Fruit fly (Drosophila melanogaster): Measurements from ENCODE around the gene CG42854.

The CG42854 gene

dm6 chrX:17254094-17254493, 7.3 kb upstream of the CG42854 start:
- no peak for TF ChIP-seq noc (tag; optimal IDR thresholded peaks at IDR 0.05)

dm6 chrX:17249326-17249725, 2.5 kb upstream of the CG42854 start, which contains the start of gene CG8675:
TSS of gene CG8675 (minus strand) at chrX:17249502.
- no peak for TF ChIP-seq noc (tag; optimal IDR thresholded peaks at IDR 0.05)

DNA sequence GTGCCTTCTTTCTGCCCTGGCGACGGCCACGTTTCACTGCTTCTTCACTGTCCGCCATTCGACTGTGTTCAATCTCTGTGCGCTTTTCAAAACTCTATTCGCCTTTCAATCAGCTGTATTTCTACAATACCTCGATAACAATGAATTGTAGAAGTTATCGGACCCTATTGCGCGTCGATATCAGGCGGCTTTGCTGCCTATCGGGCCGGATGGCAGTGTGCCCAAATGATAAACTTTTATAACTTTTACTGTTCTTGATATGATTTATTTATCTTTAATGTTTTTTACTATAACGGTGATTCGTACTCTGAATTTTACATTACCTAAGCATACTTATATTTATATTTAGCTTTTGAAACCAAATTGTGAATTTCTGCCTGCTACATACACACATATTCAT, 2.0 kb downstream of the CG42854 start, which contains the start of gene CG8915:
TSS of gene CG8915 (minus strand) at position 148 of the 400 bp plus-strand sequence.
- no peak for TF ChIP-seq noc (tag; optimal IDR thresholded peaks at IDR 0.05)

- no peak for TF ChIP-seq noc (tag; optimal IDR thresholded peaks at IDR 0.05)
Measured at dm6 chrX:17237421-17237820, 9.4 kb downstream of the CG42854 start.

DNA sequence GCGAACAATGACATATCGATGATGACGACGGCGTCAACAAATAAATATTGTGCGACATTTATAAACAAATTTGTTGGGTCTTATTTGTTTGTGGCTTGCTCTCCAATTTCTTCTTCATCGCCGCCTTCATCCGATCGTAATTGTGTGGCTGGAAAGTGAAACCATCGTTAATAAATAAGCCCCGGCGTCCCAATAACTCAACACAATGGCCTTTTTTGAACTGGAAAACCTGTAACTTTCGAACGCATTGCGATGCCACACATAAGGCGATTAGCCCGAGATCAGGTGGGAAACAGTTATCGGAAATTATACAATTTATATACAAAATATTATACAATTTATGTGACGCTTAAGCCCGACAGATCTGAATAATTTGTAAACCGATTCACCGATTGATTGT, 10.3 kb downstream of the CG42854 start:
- no peak for TF ChIP-seq noc (tag; optimal IDR thresholded peaks at IDR 0.05)

dm6 chrX:17232642-17233041, 14.2 kb downstream of the CG42854 start, which contains the start of gene f:
TSS of gene f (plus strand) at chrX:17232942.
- no peak for TF ChIP-seq noc (tag; optimal IDR thresholded peaks at IDR 0.05)

- no peak for TF ChIP-seq noc (tag; optimal IDR thresholded peaks at IDR 0.05)
Measured at dm6 chrX:17230944-17231343, 15.9 kb downstream of the CG42854 start, which contains the start of gene CG10597. TSS of gene CG10597 (minus strand) at chrX:17231044.

DNA sequence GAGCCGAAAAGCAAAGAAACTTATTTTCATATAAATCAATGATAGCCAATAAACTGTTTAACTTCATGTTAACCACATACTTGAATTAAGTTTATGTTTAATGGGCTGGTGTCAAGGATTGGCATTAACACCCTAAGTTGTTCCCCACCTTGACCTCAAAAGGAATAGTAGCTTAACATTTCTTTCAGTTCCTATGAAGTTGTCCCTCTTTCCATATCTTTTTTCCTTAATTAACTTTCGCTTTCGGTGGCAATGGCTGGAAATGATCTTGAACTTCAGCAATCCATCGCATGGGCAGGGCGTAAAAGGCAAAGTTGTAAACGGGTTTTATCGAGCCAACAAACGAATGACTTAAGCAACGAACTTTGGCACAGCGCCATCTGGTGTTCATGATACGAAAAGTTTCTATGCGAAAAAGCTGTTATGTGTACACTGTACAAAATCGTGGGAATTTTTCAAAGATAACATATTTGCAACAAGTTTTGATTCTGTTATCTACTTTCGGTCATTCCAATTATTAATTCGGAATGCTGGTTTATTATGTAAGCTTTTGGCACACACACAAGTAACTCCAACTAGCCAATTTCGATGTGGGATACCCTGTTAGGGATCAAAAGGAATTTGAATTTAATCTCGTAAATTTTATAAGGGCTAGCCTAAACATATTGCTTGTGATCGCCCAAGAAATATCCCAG, 17.2 kb downstream of the CG42854 start:
- no peak for TF ChIP-seq noc (tag; optimal IDR thresholded peaks at IDR 0.05)

- no peak for TF ChIP-seq noc (tag; optimal IDR thresholded peaks at IDR 0.05)
Measured at dm6 chrX:17227462-17227861, 19.4 kb downstream of the CG42854 start.

- peak; percentile 9 for TF ChIP-seq noc (tag; optimal IDR thresholded peaks at IDR 0.05)
Measured at dm6 chrX:17226681-17227019, 20.2 kb downstream of the CG42854 start, which contains the start of gene CG10598. TSS of gene CG10598 (minus strand) at chrX:17226867.

DNA sequence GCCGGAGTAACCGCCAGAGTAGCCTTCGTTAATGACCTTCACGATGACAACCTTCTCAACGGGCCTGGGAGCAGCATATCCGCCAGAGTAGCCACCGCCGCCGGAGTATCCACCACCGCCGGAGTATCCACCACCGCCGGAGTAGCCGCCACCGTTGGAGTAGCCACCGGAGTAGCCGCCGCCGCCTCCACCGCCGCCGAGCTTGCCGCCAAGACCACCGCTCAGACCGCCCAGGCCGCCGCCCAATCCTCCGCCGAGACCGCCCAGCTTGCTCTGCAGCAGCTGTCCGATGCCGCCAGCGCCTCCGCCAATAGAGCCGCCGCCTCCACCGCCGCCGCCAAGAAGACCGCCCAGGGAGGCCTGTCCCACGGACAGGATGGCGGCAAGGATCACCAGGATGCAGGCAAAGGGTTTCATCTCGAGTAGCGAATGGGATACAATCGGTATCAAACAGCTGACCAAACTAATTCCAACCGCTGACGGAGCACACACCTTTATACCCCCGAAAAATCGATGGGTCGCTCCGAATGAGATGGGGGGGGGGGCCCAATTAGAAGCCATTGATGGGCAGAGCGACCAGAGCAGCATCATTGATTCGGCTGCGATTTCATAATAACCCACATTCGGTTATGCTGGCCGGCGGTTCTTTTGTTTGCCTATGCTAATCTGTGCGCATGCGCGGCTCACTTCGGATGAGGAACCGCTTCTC, 20.7 kb downstream of the CG42854 start:
- TF ChIP-seq noc (tag; optimal IDR thresholded peaks at IDR 0.05), result no peak

dm6 chrX:17223715-17224114, 23.1 kb downstream of the CG42854 start, which contains the start of gene CG34327:
TSS of gene CG34327 (minus strand) at chrX:17223815.
- no peak for TF ChIP-seq noc (tag; optimal IDR thresholded peaks at IDR 0.05)

- TF ChIP-seq noc (tag; optimal IDR thresholded peaks at IDR 0.05), result no peak
Measured at dm6 chrX:17221142-17221541, 25.7 kb downstream of the CG42854 start, which contains the start of gene CG5172. TSS of gene CG5172 (plus strand) at chrX:17221442.

dm6 chrX:17218232-17218951, 28.4 kb downstream of the CG42854 start, which contains the start of gene CG12998:
TSS of gene CG12998 (plus strand) at chrX:17218667.
- TF ChIP-seq noc (tag; optimal IDR thresholded peaks at IDR 0.05), result no peak

- TF ChIP-seq noc (tag; optimal IDR thresholded peaks at IDR 0.05), result no peak
Measured at dm6 chrX:17215004-17215403, 31.8 kb downstream of the CG42854 start, which contains the start of gene CG5162. TSS of gene CG5162 (plus strand) at chrX:17215304.

DNA sequence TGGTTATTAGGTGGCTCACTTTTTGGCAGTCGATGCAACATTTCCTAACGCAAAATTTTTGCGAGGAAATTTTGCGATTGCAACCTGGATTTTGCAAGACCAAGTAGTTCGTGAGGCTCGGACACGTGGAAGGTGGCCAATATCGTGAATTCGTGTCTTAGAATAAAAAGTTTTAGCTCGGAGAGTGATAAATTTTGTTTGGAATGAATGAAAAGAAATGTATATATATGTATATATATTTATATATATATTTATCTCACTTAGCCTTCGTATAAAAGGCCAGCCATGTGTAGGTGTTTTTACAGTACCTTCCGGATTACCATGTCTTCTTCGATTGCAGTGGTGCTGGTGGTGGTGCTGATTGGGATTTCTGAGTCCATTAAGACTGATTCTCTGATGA, 34.8 kb downstream of the CG42854 start, which contains the start of gene CG18258:
TSS of gene CG18258 (plus strand) at position 301 of the 400 bp plus-strand sequence.
- no peak for TF ChIP-seq noc (tag; optimal IDR thresholded peaks at IDR 0.05)
